Fruit fly (Drosophila melanogaster): Measurements from ENCODE around the gene Zmynd8.

Gene Zmynd8

dm6 chr3R:31723206-31723933 is 54.1 kb downstream of the Zmynd8 start (continued):
- no peak for TF ChIP-seq nom (GFP tag; optimal IDR thresholded peaks at IDR 0.05)
- TF ChIP-seq Blimp-1 (GFP tag; optimal IDR thresholded peaks at IDR 0.05): peak; percentile 34
- TF ChIP-seq sim (GFP tag; IDR thresholded peaks at IDR 0.05): no peak
- no peak for TF ChIP-seq odd (GFP tag; optimal IDR thresholded peaks at IDR 0.05)
- no peak for TF ChIP-seq dm (GFP tag; optimal IDR thresholded peaks at IDR 0.05)
- TF ChIP-seq cg (GFP tag; optimal IDR thresholded peaks at IDR 0.05): peak; percentile 89
- peak; percentile 25 for TF ChIP-seq CG3281 (GFP tag; optimal IDR thresholded peaks at IDR 0.05)
- peak; percentile 7; the same call in 1 of the 2 replicates for TF ChIP-seq CG9932 (GFP tag; IDR thresholded peaks at IDR 0.05)
- 0 out of 2 replicates have a peak, but pooled peaks have one; percentile 38 for TF ChIP-seq Bgb (GFP tag; IDR thresholded peaks at IDR 0.05; ENCODE audit: partially characterized antibody)
- no peak for TF ChIP-seq mirr (GFP tag; optimal IDR thresholded peaks at IDR 0.05)
- TF ChIP-seq CG8924 (tag; optimal IDR thresholded peaks at IDR 0.05): peak; percentile 35
- no peak for TF ChIP-seq mld (GFP tag; IDR thresholded peaks at IDR 0.05; ENCODE audit: partially characterized antibody)
- no peak for TF ChIP-seq D (optimal IDR thresholded peaks at IDR 0.05)
- no peak for TF ChIP-seq D (GFP tag; optimal IDR thresholded peaks at IDR 0.05)
- TF ChIP-seq CG17361 (GFP tag; IDR thresholded peaks at IDR 0.05): peak; percentile 52; the same call in 1 of the 3 replicates
- peak; percentile 37 for TF ChIP-seq Sox102F (GFP tag; optimal IDR thresholded peaks at IDR 0.05)
- peak; percentile 12 for TF ChIP-seq grau (tag; optimal IDR thresholded peaks at IDR 0.05)
- peak; percentile 28 for TF ChIP-seq org-1 (GFP tag; optimal IDR thresholded peaks at IDR 0.05)
- peak; percentile 52 for TF ChIP-seq CG18262 (tag; optimal IDR thresholded peaks at IDR 0.05)
- peak; percentile 27 for TF ChIP-seq CG6765 (GFP tag; optimal IDR thresholded peaks at IDR 0.05)
- TF ChIP-seq CG14050 (GFP tag; IDR thresholded peaks at IDR 0.05): peak; percentile 26; the same call in 1 of the 3 replicates
- peak; percentile 25 for TF ChIP-seq CG1233 (GFP tag; optimal IDR thresholded peaks at IDR 0.05)
- TF ChIP-seq ems (GFP tag; optimal IDR thresholded peaks at IDR 0.05): no peak
- TF ChIP-seq Deaf1 (tag; optimal IDR thresholded peaks at IDR 0.05): peak; percentile 53
- TF ChIP-seq CG3847 (GFP tag; IDR thresholded peaks at IDR 0.05): no peak
- TF ChIP-seq CG2875 (GFP tag; optimal IDR thresholded peaks at IDR 0.05): no peak
- peak; percentile 4 for TF ChIP-seq unpg (GFP tag; optimal IDR thresholded peaks at IDR 0.05)
- peak; percentile 51 for TF ChIP-seq CG6689 (GFP tag; IDR thresholded peaks at IDR 0.05)
- TF ChIP-seq bab2 (GFP tag; optimal IDR thresholded peaks at IDR 0.05): no peak
- no peak for TF ChIP-seq CG12219 (GFP tag; optimal IDR thresholded peaks at IDR 0.05)
- peak in 1 of 2 experiments; percentile 32 for TF ChIP-seq Pdp1 (GFP tag; optimal IDR thresholded peaks at IDR 0.05)
- TF ChIP-seq usp (GFP tag; optimal IDR thresholded peaks at IDR 0.05): no peak
- TF ChIP-seq CG2202 (tag; optimal IDR thresholded peaks at IDR 0.05): no peak
- no peak for TF ChIP-seq NFAT (GFP tag; IDR thresholded peaks at IDR 0.05)
- no peak for TF ChIP-seq CG8290 (GFP tag; optimal IDR thresholded peaks at IDR 0.05)
- no peak for TF ChIP-seq CG8290 (tag; optimal IDR thresholded peaks at IDR 0.05)
- peak; percentile 34 for TF ChIP-seq CG7839 (tag; optimal IDR thresholded peaks at IDR 0.05)
- peak; percentile 15 for TF ChIP-seq bcd (GFP tag; optimal IDR thresholded peaks at IDR 0.05)
- no peak for TF ChIP-seq Oaz (GFP tag; IDR thresholded peaks at IDR 0.05)
- no peak for TF ChIP-seq unc-4 (GFP tag; IDR thresholded peaks at IDR 0.05; ENCODE audit: partially characterized antibody)
- no peak for TF ChIP-seq CG12236 (GFP tag; optimal IDR thresholded peaks at IDR 0.05)
- TF ChIP-seq CG1529 (GFP tag; optimal IDR thresholded peaks at IDR 0.05): no peak
- TF ChIP-seq tap (tag; optimal IDR thresholded peaks at IDR 0.05): peak; percentile 23
- TF ChIP-seq lab (GFP tag; optimal IDR thresholded peaks at IDR 0.05): peak; percentile 41
- TF ChIP-seq CG10209 (GFP tag; optimal IDR thresholded peaks at IDR 0.05): peak; percentile 28
- TF ChIP-seq chif (GFP tag; optimal IDR thresholded peaks at IDR 0.05): peak in 1 of 2 experiments; percentile 13
- TF ChIP-seq CG9215 (GFP tag; IDR thresholded peaks at IDR 0.05): peak; percentile 41; the same call in 1 of the 2 replicates
- TF ChIP-seq Jarid2 (GFP tag; optimal IDR thresholded peaks at IDR 0.05): peak; percentile 6
- TF ChIP-seq CG30403 (GFP tag; optimal IDR thresholded peaks at IDR 0.05): peak; percentile 45

Measured in whole organism, embryonic.